Worm (Caenorhabditis elegans): ENCODE data around the gene popl-7.

Gene popl-7

ce11 chrIV:13358488-13358887 is 12.0 kb upstream of the popl-7 start, which contains the start of gene W02A2.8:
W02A2.8 (minus strand) TSS chrIV:13358588.
- no peak for TF ChIP-seq nhr-76 (tag; optimal IDR thresholded peaks at IDR 0.05)
- TF ChIP-seq hlh-4 (tag; optimal IDR thresholded peaks at IDR 0.05): no peak
- TF ChIP-seq snu-23 (GFP tag; optimal IDR thresholded peaks at IDR 0.05): no peak
- TF ChIP-seq lin-35 (GFP tag; optimal IDR thresholded peaks at IDR 0.05): no peak

ce11 chrIV:13360144-13360543 is 10.3 kb upstream of the popl-7 start, which contains the start of gene Y62E10A.3:
Y62E10A.3 (minus strand) TSS chrIV:13360244.
- TF ChIP-seq egl-13 (tag; optimal IDR thresholded peaks at IDR 0.05) (no peak), lin-15B (tag; optimal IDR thresholded peaks at IDR 0.05) (no peak), egl-27 (tag; optimal IDR thresholded peaks at IDR 0.05) (no peak), efl-1 (optimal IDR thresholded peaks at IDR 0.05) (no peak), efl-1 (GFP tag; optimal IDR thresholded peaks at IDR 0.05 in 1 of 2) (no peak), hlh-4 (tag; optimal IDR thresholded peaks at IDR 0.05) (no peak), grh-1 (GFP tag; IDR thresholded peaks at IDR 0.05) (no peak), tbx-2 (tag; optimal IDR thresholded peaks at IDR 0.05) (no peak), lin-13 (GFP tag; optimal IDR thresholded peaks at IDR 0.05) (no peak), rnt-1 (tag; optimal IDR thresholded peaks at IDR 0.05) (no peak), ztf-4 (tag; optimal IDR thresholded peaks at IDR 0.05) (no peak), hpl-2 (GFP tag; optimal IDR thresholded peaks at IDR 0.05) (no peak), elt-2 (tag; optimal IDR thresholded peaks at IDR 0.05) (no peak), snu-23 (GFP tag; optimal IDR thresholded peaks at IDR 0.05) (no peak), mab-9 (GFP tag; IDR thresholded peaks at IDR 0.05) (no peak), ceh-82 (tag; optimal IDR thresholded peaks at IDR 0.05) (no peak), zag-1 (tag; optimal IDR thresholded peaks at IDR 0.05) (no peak)

ce11 chrIV:13364869-13365268 is 5.6 kb upstream of the popl-7 start, which contains the start of gene srsx-25:
srsx-25 (plus strand) TSS chrIV:13365169.
- TF ChIP-seq unc-30 (tag; optimal IDR thresholded peaks at IDR 0.05): no peak

ce11 chrIV:13369120-13369842 is 1.2 kb upstream of the popl-7 start, which contains the start of gene agt-1:
agt-1 (minus strand) TSS chrIV:13369412.
- TF ChIP-seq blmp-1 (tag; optimal IDR thresholded peaks at IDR 0.05): no peak
- no peak for TF ChIP-seq hlh-17 (GFP tag; optimal IDR thresholded peaks at IDR 0.05; ENCODE audit: borderline replicate concordance)
- no peak for TF ChIP-seq hlh-4 (tag; optimal IDR thresholded peaks at IDR 0.05)
- no peak for TF ChIP-seq nhr-90 (tag; optimal IDR thresholded peaks at IDR 0.05; ENCODE audit: poor library complexity)
- no peak for TF ChIP-seq efl-1 (optimal IDR thresholded peaks at IDR 0.05)
- peak in 1 of 2 experiments; percentile 87 for TF ChIP-seq efl-1 (GFP tag; optimal IDR thresholded peaks at IDR 0.05 in 1 of 2)
- TF ChIP-seq lsy-2 (tag; optimal IDR thresholded peaks at IDR 0.05): peak in 1 of 2 experiments; percentile 19

- TF ChIP-seq ceh-82 (tag; optimal IDR thresholded peaks at IDR 0.05) (no peak), lin-14 (GFP tag; optimal IDR thresholded peaks at IDR 0.05) (no peak), unc-30 (tag; optimal IDR thresholded peaks at IDR 0.05) (no peak), Y116A8C.19 (tag; optimal IDR thresholded peaks at IDR 0.05; ENCODE audit: borderline replicate concordance) (no peak), sox-4 (tag; optimal IDR thresholded peaks at IDR 0.05) (no peak), isw-1 (GFP tag; IDR thresholded peaks at IDR 0.05) (no peak)
These were observed 1.2 kb downstream of the popl-7 start, which contains the start of gene Y62E10A.6 for ce11 chrIV:13371699-13372098. Y62E10A.6 (plus strand) TSS chrIV:13371999.

ce11 chrIV:13374918-13375317 is 4.4 kb downstream of the popl-7 start:
- no peak for TF ChIP-seq nhr-77 (tag; optimal IDR thresholded peaks at IDR 0.05)
- TF ChIP-seq snpc-4 (tag; optimal IDR thresholded peaks at IDR 0.05): no peak
- TF ChIP-seq jun-1 (tag; optimal IDR thresholded peaks at IDR 0.05): no peak
- no peak for TF ChIP-seq tlp-1 (tag; optimal IDR thresholded peaks at IDR 0.05)
- no peak for TF ChIP-seq pax-3 (tag; optimal IDR thresholded peaks at IDR 0.05)
- no peak for TF ChIP-seq mdl-1 (tag; optimal IDR thresholded peaks at IDR 0.05)
- no peak for TF ChIP-seq pag-3 (tag; optimal IDR thresholded peaks at IDR 0.05; ENCODE audit: borderline replicate concordance, insufficient read depth)
- TF ChIP-seq xbp-1 (tag; optimal IDR thresholded peaks at IDR 0.05): no peak
- TF ChIP-seq sox-4 (tag; optimal IDR thresholded peaks at IDR 0.05): no peak
- no peak for TF ChIP-seq mep-1 (tag; optimal IDR thresholded peaks at IDR 0.05)
- TF ChIP-seq pqm-1 (tag; optimal IDR thresholded peaks at IDR 0.05): no peak
- no peak for TF ChIP-seq fkh-8 (tag; optimal IDR thresholded peaks at IDR 0.05)

All from whole organism, L1 larva.